Fruit fly (Drosophila melanogaster) S2 (cell line): Measurements from ENCODE around the gene prd.

ENCODE experiments used
- CG8478 ChIP-seq: fragments of >200 bp; optimal IDR thresholded peaks from 2 replicates; lab custom pipeline; 2018
- CTCF ChIP-seq, 2 experiments: fragments of >200 bp; optimal IDR thresholded peaks; 2 replicates each; lab custom pipeline; 2018

- TF ChIP-seq CTCF (optimal IDR thresholded peaks at IDR 0.05; lab: Kevin White, UChicago), result no peak
- TF ChIP-seq CG8478 (lab: Kevin White, UChicago), result no peak
Measured at dm6 chr2L:12093652-12094051, 8.0 kb upstream of the prd start.
